Fruit fly (Drosophila melanogaster) whole organism, pupa: Measurements from ENCODE around the gene CG3224.

ENCODE experiments used
- CG10348 ChIP-seq: fragments of 200-800 bp; sonication (Bioruptor generic); IDR thresholded peaks from 2 replicates; pipeline ENCODE4 v1.3.6; 2022; ENCODE audit warnings: missing biosample characterization, missing genetic modification characterization
- CG13204 ChIP-seq: fragments of 200-800 bp; sonication (Bioruptor generic); optimal IDR thresholded peaks from 2 replicates; lab custom pipeline; 2018; ENCODE audit warnings: missing biosample characterization, mild to moderate bottlenecking, missing genetic modification characterization, moderate library complexity
- CG14655 ChIP-seq: fragments of 200-800 bp; sonication (Bioruptor generic); optimal IDR thresholded peaks from 3 replicates; lab custom pipeline; 2017; ENCODE audit warnings: mild to moderate bottlenecking, missing biosample characterization, missing genetic modification reagents, missing genetic modification characterization
- CG32121 ChIP-seq: fragments of 200-800 bp; sonication (Bioruptor generic); IDR thresholded peaks from 2 replicates; pipeline ENCODE4 v1.3.6; 2022; ENCODE audit warnings: missing biosample characterization, missing genetic modification characterization
- D1 ChIP-seq: fragments of 200-800 bp; sonication (Bioruptor generic); optimal IDR thresholded peaks from 2 replicates; lab custom pipeline; 2018; ENCODE audit warnings: missing biosample characterization, mild to moderate bottlenecking, missing genetic modification characterization, moderate library complexity
- Pif1A ChIP-seq: fragments of 200-800 bp; sonication (Bioruptor generic); optimal IDR thresholded peaks from 3 replicates; lab custom pipeline; 2016; ENCODE audit warnings: missing biosample characterization, missing genetic modification characterization
- Pif1B ChIP-seq: fragments of 200-800 bp; sonication (Bioruptor generic); optimal IDR thresholded peaks from 3 replicates; lab custom pipeline; 2016; ENCODE audit warnings: missing biosample characterization, missing genetic modification characterization
- Snoo ChIP-seq: fragments of 200-800 bp; sonication (Bioruptor generic); optimal IDR thresholded peaks from 3 replicates; lab custom pipeline; 2017; ENCODE audit warnings: missing biosample characterization, mild to moderate bottlenecking, missing genetic modification characterization, inconsistent platforms

DNA sequence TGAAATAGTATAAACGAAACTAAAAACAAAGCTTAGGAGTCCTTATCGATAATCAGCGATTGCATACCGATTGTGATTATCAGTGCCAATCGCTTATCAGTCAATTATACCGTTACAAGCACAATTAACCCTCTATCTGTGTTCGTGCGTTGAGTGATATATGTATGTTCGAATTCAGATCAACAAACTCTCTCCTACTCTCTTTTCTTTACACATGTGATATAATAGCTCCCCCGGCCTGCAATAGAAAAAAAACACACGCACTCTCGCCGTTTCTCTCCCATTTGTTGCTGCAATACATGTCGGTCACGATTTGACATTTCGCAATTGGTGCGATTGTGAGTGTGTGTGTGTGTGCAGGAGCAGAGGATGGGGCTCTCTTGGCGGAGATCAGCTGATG, 1.1 kb upstream of the CG3224 start:
- TF ChIP-seq CG32121 (GFP tag; lab: Robert Waterston, UW): no peak
- TF ChIP-seq Snoo: no peak
- TF ChIP-seq CG13204: no peak
- TF ChIP-seq CG14655 (GFP tag; lab: Kevin White, UChicago): no peak
- no peak for TF ChIP-seq Pif1A (GFP tag; lab: Kevin White, UChicago)
- no peak for TF ChIP-seq Pif1B (GFP tag; lab: Kevin White, UChicago)
- TF ChIP-seq CG10348: no peak
- TF ChIP-seq D1 (tag; lab: Kevin White, UChicago): no peak
